Worm (Caenorhabditis elegans) whole organism, dauer: Measurements from ENCODE around the gene snx-1.

ENCODE experiments used
- unc-62 ChIP-seq: sonication (generic microtip); optimal IDR thresholded peaks from 2 replicates; lab custom pipeline; 2017; ENCODE audit warnings: missing biosample characterization, missing genetic modification reagents, missing genetic modification characterization

The snx-1 gene

ce11 chrX:1128503-1129036 lies at the start of gene snx-1:
snx-1 (plus strand) TSS chrX:1128986.
- TF ChIP-seq unc-62 (GFP tag; lab: Kevin White, UChicago): no peak

DNA sequence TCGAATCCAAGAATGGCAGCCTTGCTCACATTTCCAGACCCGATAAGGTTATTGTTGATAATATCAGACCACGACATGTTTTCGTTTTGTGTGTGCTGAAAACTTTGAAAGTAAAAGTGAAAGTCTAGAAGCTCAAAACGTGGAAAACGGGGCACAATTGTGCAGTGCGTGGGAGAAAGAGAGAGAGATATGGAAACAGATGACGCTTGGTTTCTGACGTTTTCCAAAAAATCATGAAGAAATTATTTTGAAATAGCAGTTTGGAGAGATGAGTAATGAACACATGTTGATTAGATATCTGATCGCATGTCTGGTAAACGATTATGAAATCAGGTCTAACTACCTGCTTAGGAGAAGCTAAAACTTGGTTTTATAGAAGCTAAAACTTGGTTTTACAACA lies 48.2 kb upstream of the snx-1 start, which contains the start of gene pfn-3:
pfn-3 (minus strand) TSS at position 101 of the 400 bp plus-strand sequence.
- no peak for TF ChIP-seq unc-62 (GFP tag; lab: Kevin White, UChicago)

DNA sequence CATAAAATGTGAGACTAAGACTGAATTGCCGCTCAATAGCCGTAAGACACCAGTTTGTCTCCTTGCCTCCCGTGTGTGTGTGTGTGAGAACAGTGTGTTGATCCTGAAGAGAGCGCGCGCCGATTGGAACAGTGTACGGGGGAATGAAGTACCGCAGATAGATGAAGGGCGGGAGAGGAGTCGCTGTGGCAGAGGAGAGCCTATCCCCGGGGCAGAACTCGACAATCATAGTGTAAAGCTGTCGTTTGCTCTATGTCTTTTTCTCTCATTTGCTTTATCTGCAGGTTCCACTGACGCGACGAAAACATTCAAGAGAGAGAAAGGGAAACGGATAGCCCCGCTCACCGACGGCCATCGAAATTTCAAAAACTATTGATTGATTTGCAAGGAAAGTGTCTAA lies 46.9 kb upstream of the snx-1 start:
- TF ChIP-seq unc-62 (GFP tag; lab: Kevin White, UChicago): no peak

DNA sequence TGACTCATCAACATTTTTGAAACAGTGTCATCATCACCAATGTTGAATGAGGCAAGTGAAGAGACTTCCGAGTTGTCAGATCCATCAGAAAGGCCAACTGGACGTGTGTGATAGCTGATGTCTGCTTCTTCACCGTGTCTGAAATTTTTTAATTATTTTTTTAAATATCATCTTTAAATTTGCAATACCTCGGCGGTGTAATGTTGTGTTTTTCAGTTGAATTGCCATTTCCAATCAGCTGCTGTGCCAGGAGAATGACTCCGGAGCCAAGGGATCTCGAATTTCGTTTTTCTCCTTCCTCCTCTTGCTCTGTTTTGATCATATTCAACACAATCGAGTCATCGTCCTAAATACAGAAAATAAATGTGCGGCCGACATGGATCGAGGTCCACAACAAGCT lies 43.8 kb upstream of the snx-1 start:
- TF ChIP-seq unc-62 (GFP tag; lab: Kevin White, UChicago): no peak

DNA sequence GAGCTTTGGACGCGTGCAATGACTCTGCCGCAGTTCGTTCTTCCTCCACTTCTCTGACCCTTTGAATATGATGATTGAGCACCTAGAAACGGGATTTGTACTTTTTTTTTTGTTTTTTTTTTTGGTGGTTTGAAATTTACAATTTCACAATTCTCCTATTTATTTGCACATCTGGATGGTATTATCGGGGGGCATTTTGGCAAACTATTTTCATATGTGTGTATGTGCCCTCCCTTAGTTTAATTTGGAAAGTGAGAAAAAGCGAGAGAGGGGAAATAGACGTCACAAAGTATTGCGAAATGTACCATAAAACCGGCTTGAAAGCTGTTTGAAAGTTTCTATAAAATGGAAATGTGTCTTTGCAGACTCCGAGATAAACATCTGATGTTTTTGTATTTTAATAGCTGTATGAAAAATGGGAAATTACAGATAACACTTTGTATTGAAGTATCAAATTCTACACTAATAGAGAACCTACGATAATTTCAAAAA lies 42.3 kb upstream of the snx-1 start:
- no peak for TF ChIP-seq unc-62 (GFP tag; lab: Kevin White, UChicago)

ce11 chrX:1088048-1088447 lies 40.7 kb upstream of the snx-1 start, which contains the start of gene rei-2:
rei-2 (minus strand) TSS chrX:1088148.
- no peak for TF ChIP-seq unc-62 (GFP tag; lab: Kevin White, UChicago)

ce11 chrX:1089133-1089532 lies 39.7 kb upstream of the snx-1 start:
- no peak for TF ChIP-seq unc-62 (GFP tag; lab: Kevin White, UChicago)

DNA sequence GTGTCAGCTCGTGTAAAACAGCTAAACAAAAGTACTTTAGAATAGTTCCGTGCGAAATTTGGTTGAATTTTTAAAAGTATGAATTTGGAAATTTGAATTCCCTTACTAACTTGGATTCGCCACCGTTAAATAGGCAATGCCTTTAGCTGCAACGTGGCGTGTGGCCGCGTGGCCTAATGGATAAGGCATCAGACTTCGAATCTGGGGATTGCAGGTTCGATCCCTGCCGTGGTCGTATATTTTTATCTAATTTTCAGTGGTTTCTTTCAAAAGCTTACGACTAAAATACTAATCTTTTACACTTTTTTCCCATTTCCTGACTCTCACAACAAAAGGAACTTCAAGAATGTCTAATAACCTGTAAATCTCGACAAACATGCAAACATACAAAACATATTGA lies 39.1 kb upstream of the snx-1 start:
- no peak for TF ChIP-seq unc-62 (GFP tag; lab: Kevin White, UChicago)

ce11 chrX:1093154-1093553 lies 35.6 kb upstream of the snx-1 start:
- TF ChIP-seq unc-62 (GFP tag; lab: Kevin White, UChicago): no peak

- no peak for TF ChIP-seq unc-62 (GFP tag; lab: Kevin White, UChicago)
Measured at ce11 chrX:1094332-1094731, 34.5 kb upstream of the snx-1 start.

- TF ChIP-seq unc-62 (GFP tag; lab: Kevin White, UChicago): no peak
Measured at ce11 chrX:1096808-1097207, 32.0 kb upstream of the snx-1 start, which contains the start of the genes pigx-1 and rme-6. pigx-1 (minus strand) TSS chrX:1097013. rme-6 (plus strand) TSS chrX:1097152.

ce11 chrX:1103702-1104262 lies 25.0 kb upstream of the snx-1 start, which contains the start of gene ife-4:
ife-4 (plus strand) TSS chrX:1104212.
- TF ChIP-seq unc-62 (GFP tag; lab: Kevin White, UChicago): no peak

ce11 chrX:1107758-1108157 lies 21.0 kb upstream of the snx-1 start, which contains the start of gene C05D9.4:
C05D9.4 (plus strand) TSS chrX:1108058.
- TF ChIP-seq unc-62 (GFP tag; lab: Kevin White, UChicago): no peak

DNA sequence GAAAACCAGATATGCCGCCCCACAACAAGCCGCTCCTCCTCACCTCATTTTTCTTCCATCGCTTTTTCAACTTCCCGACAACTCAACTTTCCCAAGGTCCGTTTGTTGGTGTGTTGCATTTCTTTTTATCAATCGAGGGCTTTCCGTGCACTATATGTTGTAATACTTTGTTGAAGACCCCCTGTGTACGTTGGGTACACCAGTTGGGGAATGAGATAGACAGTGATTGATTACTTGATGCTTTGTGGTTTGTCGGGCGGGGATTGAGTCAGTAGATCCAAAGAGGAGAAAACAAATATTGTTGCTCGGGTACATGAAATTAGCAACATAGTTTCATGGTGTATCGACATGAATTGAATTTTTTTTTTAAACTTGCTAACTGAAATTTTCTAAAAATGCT lies 19.9 kb upstream of the snx-1 start:
- no peak for TF ChIP-seq unc-62 (GFP tag; lab: Kevin White, UChicago)

DNA sequence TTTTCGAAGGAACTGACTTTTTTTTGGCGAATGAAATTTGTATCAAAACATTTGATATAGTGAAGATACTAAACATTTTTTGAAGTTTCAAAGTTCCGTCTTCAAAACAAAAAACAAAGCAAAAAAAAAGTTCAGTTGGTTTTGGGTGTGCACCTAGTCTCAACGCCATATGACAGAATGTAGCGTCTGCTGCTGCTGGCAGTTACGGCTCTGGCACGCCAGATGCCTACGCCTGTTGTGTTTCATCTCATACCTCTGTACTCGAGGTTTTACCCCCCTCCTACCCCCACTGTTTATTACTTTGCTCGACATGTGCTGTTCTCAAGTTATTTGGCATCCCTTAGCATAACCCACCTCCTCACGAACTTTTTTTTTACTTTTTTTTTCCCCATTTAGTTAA lies 18.1 kb upstream of the snx-1 start:
- TF ChIP-seq unc-62 (GFP tag; lab: Kevin White, UChicago): no peak

DNA sequence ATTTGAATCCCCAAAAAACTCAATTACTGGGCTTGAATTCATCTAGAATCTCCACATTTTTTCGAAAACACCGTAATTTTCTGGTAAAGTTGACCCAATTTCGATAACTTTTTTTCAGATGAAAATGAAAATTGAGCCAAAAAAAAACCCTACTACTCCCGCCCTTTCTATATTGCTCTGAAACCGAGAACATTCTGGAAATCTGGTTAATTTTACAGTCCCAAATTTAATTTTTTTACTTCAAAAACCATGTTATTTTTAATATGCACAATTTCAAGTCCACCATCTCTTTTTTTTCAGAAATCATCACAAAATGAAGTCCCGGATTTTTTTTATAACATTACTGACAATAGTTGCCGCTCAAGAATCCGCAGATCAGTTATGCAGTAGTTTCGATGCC lies 17.2 kb upstream of the snx-1 start, which contains the start of gene C05D9.3:
C05D9.3 (plus strand) TSS at position 301 of the 400 bp plus-strand sequence.
- TF ChIP-seq unc-62 (GFP tag; lab: Kevin White, UChicago): no peak

ce11 chrX:1115207-1115606 lies 13.6 kb upstream of the snx-1 start:
- TF ChIP-seq unc-62 (GFP tag; lab: Kevin White, UChicago): no peak
